Worm (Caenorhabditis elegans): ENCODE data around the gene F40C5.1.
"Not testable (repeated sequence)": the region's sequence is repeated elsewhere in the genome, so short reads cannot be mapped to it uniquely, and the experiment has no call there.

- TF ChIP-seq him-1, dao-5 (tag; optimal IDR thresholded peaks at IDR 0.05): not testable (repeated sequence)
Measured at ce11 chrV:3570695-3571094, 1.8 kb upstream of the F40C5.1 start, which contains the start of gene F40C5.2.
